Fruit fly (Drosophila melanogaster) whole organism, embryonic: Measurements from ENCODE around the gene zf30C.

Experiments
- ATbp ChIP-seq: fragments of 200-800 bp; sonication (Bioruptor generic); optimal IDR thresholded peaks from 2 replicates; lab custom pipeline; 2017; ENCODE audit warnings: missing biosample characterization, mild to moderate bottlenecking, missing genetic modification characterization, missing genetic modification reagents
- Asciz ChIP-seq: fragments of 200-800 bp; sonication (Bioruptor generic); optimal IDR thresholded peaks from 2 replicates; lab custom pipeline; 2017; ENCODE audit warnings: missing biosample characterization, mild to moderate bottlenecking, missing genetic modification characterization, missing genetic modification reagents
- Atf-2 ChIP-seq: fragments of 200-800 bp; sonication (Bioruptor generic); optimal IDR thresholded peaks from 2 replicates; lab custom pipeline; 2016; ENCODE audit warnings: missing biosample characterization, missing genetic modification characterization
- BEAF-32 ChIP-seq: fragments of 200-800 bp; sonication (Bioruptor generic); optimal IDR thresholded peaks from 3 replicates; lab custom pipeline; 2017; ENCODE audit warnings: missing biosample characterization, missing genetic modification characterization, mild to moderate bottlenecking, moderate library complexity, missing genetic modification reagents
- BtbVII ChIP-seq: fragments of 200-800 bp; sonication (Bioruptor generic); optimal IDR thresholded peaks from 3 replicates; lab custom pipeline; 2017; ENCODE audit warnings: missing biosample characterization, mild to moderate bottlenecking, missing genetic modification characterization
- CG10147 ChIP-seq: fragments of 200-800 bp; sonication (Bioruptor generic); optimal IDR thresholded peaks from 2 replicates; lab custom pipeline; 2019; ENCODE audit warnings: missing biosample characterization, mild to moderate bottlenecking, missing genetic modification characterization, moderate library complexity
- CG10209 ChIP-seq: fragments of 200-800 bp; sonication (Bioruptor generic); optimal IDR thresholded peaks from 3 replicates; lab custom pipeline; 2017; ENCODE audit warnings: missing biosample characterization, mild to moderate bottlenecking, missing genetic modification characterization, missing genetic modification reagents
- CG13424 ChIP-seq: fragments of 200-800 bp; sonication (Bioruptor generic); optimal IDR thresholded peaks from 2 replicates; lab custom pipeline; 2019; ENCODE audit warnings: missing biosample characterization, mild to moderate bottlenecking, missing genetic modification characterization, moderate library complexity
- CG13894 ChIP-seq: fragments of 200-800 bp; sonication (Bioruptor generic); optimal IDR thresholded peaks from 3 replicates; lab custom pipeline; 2018; ENCODE audit warnings: missing biosample characterization, mild to moderate bottlenecking, missing genetic modification characterization, moderate library complexity
- CG15514 ChIP-seq: fragments of 200-800 bp; sonication (Bioruptor generic); optimal IDR thresholded peaks from 3 replicates; lab custom pipeline; 2017; ENCODE audit warnings: missing biosample characterization, missing genetic modification characterization, mild to moderate bottlenecking, moderate library complexity, missing genetic modification reagents
- CG17802 ChIP-seq: fragments of 200-800 bp; sonication (Bioruptor generic); optimal IDR thresholded peaks from 2 replicates; lab custom pipeline; 2018; ENCODE audit warnings: missing biosample characterization, mild to moderate bottlenecking, missing genetic modification characterization, moderate library complexity
- CG2116 ChIP-seq: fragments of 200-800 bp; sonication (Bioruptor generic); optimal IDR thresholded peaks from 3 replicates; lab custom pipeline; 2018; ENCODE audit warnings: missing biosample characterization, mild to moderate bottlenecking, missing genetic modification characterization
- CG2202 ChIP-seq: fragments of 200-800 bp; sonication (Bioruptor generic); optimal IDR thresholded peaks from 2 replicates; lab custom pipeline; 2018; ENCODE audit warnings: missing biosample characterization, mild to moderate bottlenecking, missing genetic modification characterization
- CG30431 ChIP-seq: fragments of 200-800 bp; sonication (Bioruptor generic); optimal IDR thresholded peaks from 2 replicates; lab custom pipeline; 2017; ENCODE audit warnings: missing biosample characterization, missing genetic modification characterization
- CG4424 ChIP-seq: fragments of 200-800 bp; sonication (Bioruptor generic); optimal IDR thresholded peaks from 3 replicates; lab custom pipeline; 2016; ENCODE audit warnings: missing biosample characterization, missing genetic modification characterization
- CG4820 ChIP-seq: fragments of 200-800 bp; sonication (Bioruptor generic); optimal IDR thresholded peaks from 3 replicates; lab custom pipeline; 2016; ENCODE audit warnings: missing biosample characterization, missing genetic modification characterization
- CG6654 ChIP-seq: fragments of 200-800 bp; sonication (Bioruptor generic); optimal IDR thresholded peaks from 2 replicates; lab custom pipeline; 2017; ENCODE audit warnings: missing biosample characterization, mild to moderate bottlenecking, missing genetic modification characterization
- CG6683 ChIP-seq: fragments of 200-800 bp; sonication (Bioruptor generic); optimal IDR thresholded peaks from 2 replicates; lab custom pipeline; 2017; ENCODE audit warnings: missing biosample characterization, mild to moderate bottlenecking, missing genetic modification characterization, missing genetic modification reagents
- CG7372 ChIP-seq: fragments of 200-800 bp; sonication (Bioruptor generic); IDR thresholded peaks from 2 replicates; pipeline ENCODE4 v1.3.6; 2022; ENCODE audit warnings: missing biosample characterization, missing genetic modification characterization
- CG7786 ChIP-seq: fragments of 200-800 bp; sonication (Bioruptor generic); optimal IDR thresholded peaks from 2 replicates; lab custom pipeline; 2016; ENCODE audit warnings: missing biosample characterization, missing genetic modification characterization
- CG7963 ChIP-seq: fragments of 200-800 bp; sonication (Bioruptor generic); IDR thresholded peaks from 3 replicates; pipeline ENCODE4 v1.3.6; 2022; ENCODE audit warnings: missing biosample characterization, missing genetic modification characterization; ENCODE audit not compliant: partially characterized antibody
- CG9727 ChIP-seq: fragments of 200-800 bp; sonication (Bioruptor generic); optimal IDR thresholded peaks from 3 replicates; lab custom pipeline; 2017; ENCODE audit warnings: missing biosample characterization, mild to moderate bottlenecking, missing genetic modification characterization
- Dad ChIP-seq: fragments of 200-800 bp; sonication (Bioruptor generic); optimal IDR thresholded peaks from 3 replicates; lab custom pipeline; 2016; ENCODE audit warnings: missing biosample characterization, missing genetic modification characterization
- HLH3B ChIP-seq: fragments of 200-800 bp; sonication (Bioruptor generic); IDR thresholded peaks from 2 replicates; pipeline ENCODE4 v1.3.6; 2022; ENCODE audit warnings: missing biosample characterization, missing genetic modification characterization
- PHDP ChIP-seq: fragments of 200-800 bp; sonication (Bioruptor generic); optimal IDR thresholded peaks from 3 replicates; lab custom pipeline; 2018; ENCODE audit warnings: missing biosample characterization, mild to moderate bottlenecking, missing genetic modification characterization, moderate library complexity
- Poxn ChIP-seq: fragments of 200-800 bp; sonication (Bioruptor generic); IDR thresholded peaks from 2 replicates; pipeline ENCODE4 v1.3.6; 2022; ENCODE audit warnings: missing biosample characterization, missing genetic modification characterization
- Side ChIP-seq: fragments of 200-800 bp; sonication (Bioruptor generic); optimal IDR thresholded peaks from 2 replicates; lab custom pipeline; 2016; ENCODE audit warnings: missing biosample characterization, missing genetic modification characterization
- Sry-β ChIP-seq: fragments of 200-800 bp; sonication (Bioruptor generic); optimal IDR thresholded peaks from 2 replicates; lab custom pipeline; 2018; ENCODE audit warnings: missing biosample characterization, mild to moderate bottlenecking, missing genetic modification characterization, moderate library complexity
- ac ChIP-seq: fragments of 200-800 bp; sonication (Bioruptor generic); optimal IDR thresholded peaks from 3 replicates; lab custom pipeline; 2017; ENCODE audit warnings: missing biosample characterization, mild to moderate bottlenecking, missing genetic modification characterization
- corto ChIP-seq: fragments of 200-800 bp; sonication (Bioruptor generic); optimal IDR thresholded peaks from 2 replicates; lab custom pipeline; 2016; ENCODE audit warnings: missing biosample characterization, mild to moderate bottlenecking, missing genetic modification characterization, moderate library complexity
- croc ChIP-seq: fragments of 200-800 bp; sonication (Bioruptor generic); conservative IDR thresholded peaks from 3 replicates; pipeline ENCODE4 v1.3.6; 2022; ENCODE audit warnings: missing biosample characterization, missing genetic modification characterization
- dpn ChIP-seq, 2 experiments: fragments of 200-800 bp; sonication (Bioruptor generic); optimal IDR thresholded peaks; 3 replicates each; lab custom pipeline; 2016; ENCODE audit warnings: missing biosample characterization in 2 of 2, missing genetic modification characterization in 2 of 2
- fru ChIP-seq: fragments of >200 bp; optimal IDR thresholded peaks from 2 replicates; lab custom pipeline; 2017
- hb ChIP-seq: fragments of 200-800 bp; sonication (Bioruptor generic); IDR thresholded peaks from 3 replicates; pipeline ENCODE4 v1.3.6; 2022; ENCODE audit warnings: missing biosample characterization, missing genetic modification characterization; ENCODE audit not compliant: partially characterized antibody
- hbn ChIP-seq: fragments of 200-800 bp; sonication (Bioruptor generic); IDR thresholded peaks from 2 replicates; pipeline ENCODE4 v1.3.6; 2022; ENCODE audit warnings: missing biosample characterization, missing genetic modification characterization; ENCODE audit not compliant: partially characterized antibody
- ind ChIP-seq: fragments of 200-800 bp; sonication (Bioruptor generic); optimal IDR thresholded peaks from 3 replicates; lab custom pipeline; 2016; ENCODE audit warnings: missing biosample characterization, missing genetic modification characterization
- lola ChIP-seq, 3 experiments: fragments of >200 bp in 2 of 3; fragments of 200-800 bp in 1 of 3; sonication (Bioruptor generic) in 1 of 3; optimal IDR thresholded peaks; 2 replicates each; lab custom pipeline; 2017 to 2019; ENCODE audit warnings: missing biosample characterization in 3 of 3, missing genetic modification characterization in 3 of 3, mild to moderate bottlenecking in 1 of 3, moderate library complexity in 1 of 3
- nmo ChIP-seq: fragments of 200-800 bp; sonication (Bioruptor generic); optimal IDR thresholded peaks from 2 replicates; lab custom pipeline; 2018; ENCODE audit warnings: missing biosample characterization, mild to moderate bottlenecking, missing genetic modification characterization, moderate library complexity
- pan ChIP-seq, 4 experiments: fragments of >200 bp in 3 of 4; fragments of 200-800 bp in 1 of 4; sonication (Bioruptor generic) in 1 of 4; optimal IDR thresholded peaks in 3 of 4; IDR thresholded peaks in 1 of 4; 2 replicates each; pipeline versions ENCODE4 v1.3.6 to Lab custom; 2017 to 2022; ENCODE audit warnings: missing biosample characterization in 2 of 4, missing genetic modification characterization in 2 of 4, mixed read lengths in 1 of 4
- scrt ChIP-seq: fragments of 200-800 bp; sonication (Bioruptor generic); optimal IDR thresholded peaks from 2 replicates; lab custom pipeline; 2018; ENCODE audit warnings: missing biosample characterization, mild to moderate bottlenecking, missing genetic modification characterization, moderate library complexity
- sens-2 ChIP-seq: fragments of 200-800 bp; sonication (Bioruptor generic); IDR thresholded peaks from 2 replicates; pipeline ENCODE4 v1.3.6; 2022; ENCODE audit warnings: missing biosample characterization, missing genetic modification characterization
- seq ChIP-seq: fragments of 200-800 bp; sonication (Bioruptor generic); IDR thresholded peaks from 2 replicates; pipeline ENCODE4 v1.3.6; 2022; ENCODE audit warnings: missing biosample characterization, missing genetic modification characterization
- sug ChIP-seq: fragments of 200-800 bp; optimal IDR thresholded peaks from 2 replicates; lab custom pipeline; 2019; ENCODE audit warnings: missing biosample characterization, mild to moderate bottlenecking, missing genetic modification characterization, moderate library complexity
- usp ChIP-seq: fragments of >200 bp; optimal IDR thresholded peaks from 2 replicates; lab custom pipeline; 2017; ENCODE audit warnings: missing biosample characterization, missing genetic modification characterization
- vnd ChIP-seq: fragments of 200-800 bp; sonication (Bioruptor generic); IDR thresholded peaks from 3 replicates; pipeline ENCODE4 v1.3.6; 2022; ENCODE audit warnings: missing biosample characterization, missing genetic modification characterization; ENCODE audit not compliant: partially characterized antibody
- wdn ChIP-seq: fragments of 200-800 bp; sonication (Bioruptor generic); IDR thresholded peaks from 2 replicates; pipeline ENCODE4 v1.3.6; 2022; ENCODE audit warnings: missing biosample characterization, missing genetic modification characterization
- zen ChIP-seq: fragments of 200-800 bp; sonication (Bioruptor generic); optimal IDR thresholded peaks from 3 replicates; lab custom pipeline; 2018; ENCODE audit warnings: missing biosample characterization, mild to moderate bottlenecking, missing genetic modification characterization, moderate library complexity
- zen2 ChIP-seq: fragments of 200-800 bp; sonication (Bioruptor generic); IDR thresholded peaks from 3 replicates; pipeline ENCODE4 v1.3.6; 2022; ENCODE audit warnings: missing biosample characterization, missing genetic modification characterization; ENCODE audit not compliant: partially characterized antibody

Gene zf30C

DNA sequence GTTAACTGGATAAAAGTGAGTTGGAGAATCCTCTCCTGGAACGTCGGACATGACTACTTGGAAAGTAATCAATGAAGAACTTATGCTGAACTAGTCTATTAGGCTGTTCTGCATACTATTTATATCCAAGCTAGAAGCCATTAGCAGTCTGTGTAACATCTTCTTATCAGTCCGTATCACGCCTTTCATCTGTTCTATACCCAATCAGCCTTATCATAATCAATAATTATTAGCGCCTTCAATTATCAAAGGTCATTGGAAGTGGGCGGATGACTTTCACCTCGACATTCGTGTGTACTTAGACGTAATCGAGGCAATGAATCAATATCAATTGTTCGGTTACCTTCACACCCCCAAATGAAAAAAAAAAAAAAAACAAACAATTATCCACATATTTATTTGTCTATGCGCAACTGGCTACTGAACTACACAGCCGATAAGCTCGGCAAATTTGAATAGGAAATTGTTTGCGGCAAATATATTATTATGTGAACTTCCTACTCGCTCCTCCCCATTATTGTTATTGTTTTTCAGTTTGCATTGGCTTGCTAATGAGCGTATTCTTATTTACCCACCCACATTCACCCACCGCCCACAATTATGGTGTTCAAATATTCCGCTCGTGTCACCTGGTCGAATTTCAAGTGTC is 17.0 kb downstream of the zf30C start, which contains the start of the genes ppk11 and ppk16 (continued):
- TF ChIP-seq CG6683 (GFP tag; lab: Kevin White, UChicago), result no peak
- TF ChIP-seq scrt (GFP tag; lab: Kevin White, UChicago), result no peak
- TF ChIP-seq nmo, result no peak
- TF ChIP-seq croc, result no peak
- TF ChIP-seq CG10147 (GFP tag; lab: Kevin White, UChicago), result no peak
- TF ChIP-seq Dad (GFP tag; lab: Kevin White, UChicago), result no peak
- TF ChIP-seq PHDP (tag; lab: Kevin White, UChicago), result peak; percentile 46
- TF ChIP-seq sug (tag; lab: Kevin White, UChicago), result no peak
- TF ChIP-seq corto (GFP tag; lab: Kevin White, UChicago), result no peak
- peak; percentile 49 for TF ChIP-seq CG9727 (GFP tag; lab: Kevin White, UChicago)
- TF ChIP-seq fru (lab: Kevin White, UChicago), result no peak
- peak; percentile 15 for TF ChIP-seq BtbVII (GFP tag; lab: Kevin White, UChicago)
- no peak for TF ChIP-seq sens-2 (GFP tag; lab: Robert Waterston, UW)
- no peak for TF ChIP-seq CG13894 (tag; lab: Kevin White, UChicago)
- TF ChIP-seq ind (GFP tag; lab: Kevin White, UChicago), result no peak
- TF ChIP-seq CG2202, result peak; percentile 12
- TF ChIP-seq CG7963 (GFP tag; lab: Robert Waterston, UW), result no peak
- TF ChIP-seq CG2116 (GFP tag; lab: Kevin White, UChicago), result peak; percentile 14
- TF ChIP-seq lola (GFP tag; optimal IDR thresholded peaks at IDR 0.05; lab: Kevin White, UChicago), result no peak
- no peak for TF ChIP-seq CG30431 (GFP tag; lab: Kevin White, UChicago)
- no peak for TF ChIP-seq hbn (GFP tag; lab: Robert Waterston, UW)
- peak; percentile 9 for TF ChIP-seq ATbp (GFP tag; lab: Kevin White, UChicago)
- TF ChIP-seq CG10209 (GFP tag; lab: Kevin White, UChicago), result peak; percentile 53
- TF ChIP-seq seq, result peak; percentile 24; the same call in 1 of the 2 replicates
- no peak for TF ChIP-seq CG17802
- no peak for TF ChIP-seq ac
- TF ChIP-seq pan (optimal IDR thresholded peaks at IDR 0.05; lab: Kevin White, UChicago), result no peak
- no peak for TF ChIP-seq pan (GFP tag; optimal IDR thresholded peaks at IDR 0.05 in 1 of 2, IDR thresholded peaks at IDR 0.05 in 1 of 2)
- TF ChIP-seq Side (GFP tag; lab: Kevin White, UChicago), result peak; percentile 3
- TF ChIP-seq dpn (GFP tag; optimal IDR thresholded peaks at IDR 0.05; lab: Kevin White, UChicago), result peak in 1 of 2 experiments; percentile 38
- TF ChIP-seq CG6654 (GFP tag; lab: Kevin White, UChicago), result no peak
- no peak for TF ChIP-seq CG7372 (GFP tag; lab: Robert Waterston, UW)
- TF ChIP-seq BEAF-32 (GFP tag; lab: Kevin White, UChicago), result no peak
- peak; percentile 38 for TF ChIP-seq CG15514
- no peak for TF ChIP-seq hb (GFP tag; lab: Robert Waterston, UW)
- TF ChIP-seq HLH3B, result no peak
- no peak for TF ChIP-seq CG4820
- TF ChIP-seq Sry-β, result no peak
- peak; percentile 55 for TF ChIP-seq Asciz (GFP tag; lab: Kevin White, UChicago)
- TF ChIP-seq zen (tag; lab: Kevin White, UChicago), result no peak
- TF ChIP-seq Atf-2 (GFP tag; lab: Kevin White, UChicago), result no peak
- TF ChIP-seq zen2 (GFP tag; lab: Robert Waterston, UW), result no peak
- TF ChIP-seq vnd (GFP tag; lab: Robert Waterston, UW), result no peak
- no peak for TF ChIP-seq CG7786 (GFP tag; lab: Kevin White, UChicago)
- no peak for TF ChIP-seq wdn
- no peak for TF ChIP-seq usp
- TF ChIP-seq Poxn (GFP tag; lab: Robert Waterston, UW), result no peak
- TF ChIP-seq CG4424 (GFP tag; lab: Kevin White, UChicago), result peak; percentile 39
- TF ChIP-seq CG13424 (tag; lab: Kevin White, UChicago), result no peak
